ENCODE assay signal across 2 worm cellular contexts in genomic region chrIV:11928388-11928787, ce11.
A peak's percentile ranks its signal among the peaks of the same experiment; 100 is the strongest.
TF ChIP-seq lines count a peak whose summit lies in the region.

No protein-coding gene starts in this region.

TF ChIP-seq in whole organism, L1 larva, 84 proteins besides CTCF, POLR2A, EP300 and RAD21 (continued from another document):
- TF ChIP-seq skn-1 (tag; optimal IDR thresholded peaks at IDR 0.05; lab: Kevin White, UChicago) (peak; percentile 55), lin-13 (GFP tag; optimal IDR thresholded peaks at IDR 0.05; lab: Kevin White, UChicago) (peak; percentile 11), egl-27 (tag; optimal IDR thresholded peaks at IDR 0.05; lab: Kevin White, UChicago) (no peak), unc-30 (tag; optimal IDR thresholded peaks at IDR 0.05; lab: Kevin White, UChicago) (no peak), zag-1 (tag; optimal IDR thresholded peaks at IDR 0.05; lab: Kevin White, UChicago) (no peak), swsn-7 (tag; optimal IDR thresholded peaks at IDR 0.05; lab: Kevin White, UChicago) (peak; percentile 29), nhr-71 (tag; optimal IDR thresholded peaks at IDR 0.05; lab: Kevin White, UChicago) (peak; percentile 66), aha-1 (tag; optimal IDR thresholded peaks at IDR 0.05; lab: Kevin White, UChicago) (no peak), grh-1 (GFP tag; IDR thresholded peaks at IDR 0.05; lab: Robert Waterston, UW) (peak; percentile 27; the same call in 1 of the 2 replicates), tlp-1 (tag; optimal IDR thresholded peaks at IDR 0.05; lab: Kevin White, UChicago) (no peak), sptf-1 (tag; optimal IDR thresholded peaks at IDR 0.05; lab: Kevin White, UChicago) (no peak), nhr-11 (tag; optimal IDR thresholded peaks at IDR 0.05; lab: Kevin White, UChicago) (no peak), nhr-90 (tag; optimal IDR thresholded peaks at IDR 0.05; lab: Kevin White, UChicago; ENCODE audit: poor library complexity) (peak; percentile 68), snu-23 (GFP tag; optimal IDR thresholded peaks at IDR 0.05; lab: Kevin White, UChicago) (peak; percentile 76), nhr-85 (tag; lab: Kevin White, UChicago) (peak; percentile 81), fkh-8 (tag; optimal IDR thresholded peaks at IDR 0.05; lab: Kevin White, UChicago) (no peak), hlh-4 (tag; optimal IDR thresholded peaks at IDR 0.05; lab: Kevin White, UChicago) (no peak), C16A3.4 (tag; optimal IDR thresholded peaks at IDR 0.05; lab: Kevin White, UChicago) (peak; percentile 43), mef-2 (tag; optimal IDR thresholded peaks at IDR 0.05; lab: Kevin White, UChicago) (no peak), nhr-19 (GFP tag; conservative IDR thresholded peaks at IDR 0.05; lab: Robert Waterston, UW) (peak; percentile 63), mdl-1 (tag; optimal IDR thresholded peaks at IDR 0.05; lab: Kevin White, UChicago) (peak in 1 of 2 experiments; percentile 58), hlh-17 (GFP tag; optimal IDR thresholded peaks at IDR 0.05; lab: Kevin White, UChicago; ENCODE audit: borderline replicate concordance) (no peak)

TF ChIP-seq in whole organism, young adult, 124 proteins besides CTCF, POLR2A, EP300 and RAD21 (continued from another document):
- TF ChIP-seq Y56A3A.18 (GFP tag; IDR thresholded peaks at IDR 0.05; lab: Robert Waterston, UW) (0 out of 2 replicates have a peak, but pooled peaks have one; percentile 68), tlf-1 (GFP tag; optimal IDR thresholded peaks at IDR 0.05; lab: Kevin White, UChicago) (no peak), F52B5.7 (tag; optimal IDR thresholded peaks at IDR 0.05; lab: Kevin White, UChicago) (no peak), ztf-25 (GFP tag; IDR thresholded peaks at IDR 0.05; lab: Robert Waterston, UW) (0 out of 2 replicates have a peak, but pooled peaks have one; percentile 34), Y95B8A.8 (GFP tag; IDR thresholded peaks at IDR 0.05; lab: Robert Waterston, UW) (0 out of 2 replicates have a peak, but pooled peaks have one; percentile 49), athp-1 (tag; optimal IDR thresholded peaks at IDR 0.05; lab: Kevin White, UChicago) (peak; percentile 16), D2030.7 (GFP tag; IDR thresholded peaks at IDR 0.05; lab: Robert Waterston, UW) (peak; percentile 62; the same call in 1 of the 2 replicates), nhr-120 (GFP tag; IDR thresholded peaks at IDR 0.05; lab: Robert Waterston, UW) (no peak), C17E4.6 (GFP tag; IDR thresholded peaks at IDR 0.05; lab: Robert Waterston, UW) (no peak), attf-3 (GFP tag; conservative IDR thresholded peaks at IDR 0.05; lab: Robert Waterston, UW) (no peak)
TF ChIP-seq in whole organism, young adult: peak in this region for 45.
